Worm (Caenorhabditis elegans) whole organism, young adult: ENCODE measurements around the gene R02F2.4.

Source experiments
- Y95B8A.8 ChIP-seq: fragments of 200-800 bp; sonication (Bioruptor generic); IDR thresholded peaks from 2 replicates; pipeline ENCODE4 v1.3.6; 2022; ENCODE audit warnings: missing genetic modification reagents, missing genetic modification characterization, missing compliant biosample characterization
- ama-1 ChIP-seq, 3 experiments: fragments of 150-350 bp in 1 of 3; sonication (generic microtip) in 2 of 3; optimal IDR thresholded peaks; 2 replicates each; lab custom pipeline; 2014 to 2018; ENCODE audit warnings: missing biosample characterization in 2 of 3, missing genetic modification characterization in 2 of 3, missing genetic modification reagents in 2 of 3
- hsf-1 ChIP-seq: fragments of 200-800 bp; sonication (Bioruptor generic); IDR thresholded peaks from 2 replicates; pipeline ENCODE4 v1.3.6; 2022; ENCODE audit warnings: missing genetic modification reagents, missing genetic modification characterization, missing compliant biosample characterization
- lin-26 ChIP-seq: fragments of 200-800 bp; sonication (Bioruptor generic); IDR thresholded peaks from 2 replicates; pipeline ENCODE4 v1.3.6; 2022; ENCODE audit warnings: missing genetic modification reagents, missing genetic modification characterization, missing compliant biosample characterization
- nfya-2 ChIP-seq: fragments of 200-800 bp; sonication (Bioruptor generic); IDR thresholded peaks from 2 replicates; pipeline ENCODE4 v1.3.6; 2022; ENCODE audit warnings: missing genetic modification reagents, missing genetic modification characterization, missing compliant biosample characterization
- nhr-27 ChIP-seq: fragments of 200-800 bp; sonication (Bioruptor generic); optimal IDR thresholded peaks from 2 replicates; lab custom pipeline; 2018; ENCODE audit warnings: mild to moderate bottlenecking, missing genetic modification characterization, moderate library complexity, missing compliant biosample characterization
- pha-4 ChIP-seq: fragments of 150-350 bp; sonication (generic microtip); optimal IDR thresholded peaks from 2 replicates; lab custom pipeline; 2014; ENCODE audit warnings: missing biosample characterization, missing genetic modification reagents, missing genetic modification characterization
- sptf-2 ChIP-seq: fragments of 200-800 bp; sonication (Bioruptor generic); optimal IDR thresholded peaks from 2 replicates; lab custom pipeline; 2018; ENCODE audit warnings: mild to moderate bottlenecking, missing genetic modification characterization, missing compliant biosample characterization
- ztf-3 ChIP-seq: fragments of 200-800 bp; sonication (Bioruptor generic); optimal IDR thresholded peaks from 2 replicates; lab custom pipeline; 2018; ENCODE audit warnings: mild to moderate bottlenecking, missing genetic modification characterization, missing compliant biosample characterization

- no peak for TF ChIP-seq ztf-3 (GFP tag; lab: Kevin White, UChicago)
- no peak for TF ChIP-seq pha-4 (tag; lab: Kevin White, UChicago)
- no peak for TF ChIP-seq nfya-2
- no peak for TF ChIP-seq nhr-27 (tag; lab: Kevin White, UChicago)
- no peak for TF ChIP-seq Y95B8A.8 (GFP tag; lab: Robert Waterston, UW)
- no peak for TF ChIP-seq ama-1 (optimal IDR thresholded peaks at IDR 0.05; lab: Kevin White, UChicago)
- no peak for TF ChIP-seq ama-1 (GFP tag; optimal IDR thresholded peaks at IDR 0.05; lab: Kevin White, UChicago)
- TF ChIP-seq hsf-1 (GFP tag; lab: Robert Waterston, UW) = no peak
- no peak for TF ChIP-seq sptf-2 (GFP tag; lab: Kevin White, UChicago)
- TF ChIP-seq lin-26 (GFP tag; lab: Robert Waterston, UW) = no peak
Measured at ce11 chrIII:5474176-5474575, 9.9 kb upstream of the R02F2.4 start, which contains the start of gene lon-1.
